Fruit fly (Drosophila melanogaster) whole organism, embryonic: ENCODE measurements around the gene Ntf-2.
A peak's percentile ranks its signal among the peaks of the same experiment; 100 is the strongest.

Experiments used
- Adf1 ChIP-seq: fragments of 200-800 bp; sonication (Bioruptor generic); IDR thresholded peaks from 2 replicates; pipeline ENCODE4 v1.3.6; 2022; ENCODE audit warnings: missing biosample characterization, missing genetic modification characterization
- Blimp-1 ChIP-seq: fragments of 200-800 bp; sonication (Bioruptor generic); optimal IDR thresholded peaks from 3 replicates; lab custom pipeline; 2018; ENCODE audit warnings: missing biosample characterization, missing genetic modification characterization, mild to moderate bottlenecking, moderate library complexity, missing genetic modification reagents
- CG10959 ChIP-seq: fragments of 200-800 bp; sonication (Bioruptor generic); IDR thresholded peaks from 2 replicates; pipeline ENCODE4 v1.3.6; 2022; ENCODE audit warnings: missing biosample characterization, missing genetic modification characterization
- CG11456 ChIP-seq: fragments of 200-800 bp; sonication (Bioruptor generic); IDR thresholded peaks from 3 replicates; pipeline ENCODE4 v1.3.6; 2022; ENCODE audit warnings: missing biosample characterization, missing genetic modification characterization
- CG12104 ChIP-seq: fragments of 200-800 bp; sonication (Bioruptor generic); optimal IDR thresholded peaks from 3 replicates; lab custom pipeline; 2016; ENCODE audit warnings: missing biosample characterization, missing genetic modification characterization
- CG1233 ChIP-seq: fragments of 200-800 bp; sonication (Bioruptor generic); optimal IDR thresholded peaks from 4 replicates; lab custom pipeline; 2018; ENCODE audit warnings: missing biosample characterization, mild to moderate bottlenecking, missing genetic modification characterization
- CG12744 ChIP-seq: fragments of 200-800 bp; sonication (Bioruptor generic); optimal IDR thresholded peaks from 2 replicates; lab custom pipeline; 2016; ENCODE audit warnings: missing biosample characterization, missing genetic modification characterization
- CG13894 ChIP-seq: fragments of 200-800 bp; sonication (Bioruptor generic); optimal IDR thresholded peaks from 3 replicates; lab custom pipeline; 2018; ENCODE audit warnings: missing biosample characterization, mild to moderate bottlenecking, missing genetic modification characterization, moderate library complexity
- CG14965 ChIP-seq: fragments of 200-800 bp; sonication (Bioruptor generic); optimal IDR thresholded peaks from 2 replicates; lab custom pipeline; 2016; ENCODE audit warnings: missing biosample characterization, missing genetic modification characterization, borderline replicate concordance
- CG15696 ChIP-seq: fragments of 200-800 bp; sonication (Bioruptor generic); optimal IDR thresholded peaks from 2 replicates; lab custom pipeline; 2019; ENCODE audit warnings: missing biosample characterization, mild to moderate bottlenecking, missing genetic modification characterization, moderate library complexity
- CG17385 ChIP-seq: fragments of 200-800 bp; sonication (Bioruptor generic); optimal IDR thresholded peaks from 3 replicates; lab custom pipeline; 2018; ENCODE audit warnings: missing biosample characterization, mild to moderate bottlenecking, missing genetic modification characterization
- CG18619 ChIP-seq: fragments of 200-800 bp; sonication (Bioruptor generic); optimal IDR thresholded peaks from 3 replicates; lab custom pipeline; 2017; ENCODE audit warnings: missing biosample characterization, mild to moderate bottlenecking, missing genetic modification characterization
- CG2678 ChIP-seq: fragments of 200-800 bp; sonication (Bioruptor generic); optimal IDR thresholded peaks from 3 replicates; lab custom pipeline; 2019; ENCODE audit warnings: missing biosample characterization, mild to moderate bottlenecking, missing genetic modification characterization, moderate library complexity
- CG2712 ChIP-seq: fragments of 200-800 bp; optimal IDR thresholded peaks from 3 replicates; lab custom pipeline; 2019; ENCODE audit warnings: missing biosample characterization, mild to moderate bottlenecking, missing genetic modification characterization, moderate library complexity
- CG4707 ChIP-seq: fragments of 200-800 bp; sonication (Bioruptor generic); optimal IDR thresholded peaks from 2 replicates; lab custom pipeline; 2018; ENCODE audit warnings: missing biosample characterization, mild to moderate bottlenecking, missing genetic modification characterization, moderate library complexity
- CG5245 ChIP-seq: fragments of 200-800 bp; sonication (Bioruptor generic); optimal IDR thresholded peaks from 3 replicates; lab custom pipeline; 2016; ENCODE audit warnings: missing biosample characterization, missing genetic modification characterization
- CG5953 ChIP-seq: fragments of 200-800 bp; sonication (Bioruptor generic); IDR thresholded peaks from 2 replicates; pipeline ENCODE4 v1.3.6; 2022; ENCODE audit warnings: missing biosample characterization, missing genetic modification characterization
- CG6813 ChIP-seq: fragments of 200-800 bp; sonication (Bioruptor generic); optimal IDR thresholded peaks from 2 replicates; lab custom pipeline; 2017; ENCODE audit warnings: missing biosample characterization, missing genetic modification characterization, mild to moderate bottlenecking, moderate library complexity, missing genetic modification reagents
- CG7839 ChIP-seq: fragments of 200-800 bp; sonication (Bioruptor generic); optimal IDR thresholded peaks from 3 replicates; lab custom pipeline; 2018; ENCODE audit warnings: missing biosample characterization, mild to moderate bottlenecking, missing genetic modification characterization, moderate library complexity
- CG7987 ChIP-seq: fragments of 200-800 bp; sonication (Bioruptor generic); optimal IDR thresholded peaks from 2 replicates; lab custom pipeline; 2018; ENCODE audit warnings: missing biosample characterization, mild to moderate bottlenecking, missing genetic modification characterization, moderate library complexity
- CG9817 ChIP-seq: fragments of 200-800 bp; sonication (Bioruptor generic); optimal IDR thresholded peaks from 2 replicates; lab custom pipeline; 2018; ENCODE audit warnings: missing biosample characterization, mild to moderate bottlenecking, missing genetic modification characterization, moderate library complexity
- Dbx ChIP-seq: fragments of 200-800 bp; sonication (Bioruptor generic); IDR thresholded peaks from 3 replicates; pipeline ENCODE4 v1.3.6; 2022; ENCODE audit warnings: missing biosample characterization, missing genetic modification characterization
- Drgx ChIP-seq: fragments of 200-800 bp; sonication (Bioruptor generic); IDR thresholded peaks from 2 replicates; pipeline ENCODE4 v1.3.6; 2022; ENCODE audit warnings: missing biosample characterization, missing genetic modification characterization
- HLH4C ChIP-seq: fragments of 200-800 bp; sonication (Bioruptor generic); IDR thresholded peaks from 3 replicates; pipeline ENCODE4 v1.3.6; 2022; ENCODE audit warnings: missing biosample characterization, missing genetic modification characterization; ENCODE audit not compliant: partially characterized antibody
- Hey ChIP-seq: fragments of 200-800 bp; sonication (Bioruptor generic); optimal IDR thresholded peaks from 3 replicates; lab custom pipeline; 2018; ENCODE audit warnings: missing biosample characterization, mild to moderate bottlenecking, missing genetic modification characterization
- Hsf ChIP-seq: fragments of 200-800 bp; sonication (Bioruptor generic); optimal IDR thresholded peaks from 3 replicates; lab custom pipeline; 2016; ENCODE audit warnings: missing biosample characterization, missing genetic modification characterization
- Med ChIP-seq: fragments of 200-800 bp; sonication (Bioruptor generic); peaks from one replicate; lab custom pipeline; 2016; ENCODE audit warnings: missing biosample characterization, missing genetic modification characterization, mild to moderate bottlenecking, inconsistent platforms, moderate library complexity
- NK7.1 ChIP-seq: fragments of 200-800 bp; sonication (Bioruptor generic); optimal IDR thresholded peaks from 3 replicates; lab custom pipeline; 2016; ENCODE audit warnings: missing biosample characterization, missing genetic modification characterization
- Pdp1 ChIP-seq, 2 experiments: fragments of 200-800 bp; sonication (Bioruptor generic); optimal IDR thresholded peaks; 3 replicates each; lab custom pipeline; 2016; ENCODE audit warnings: missing biosample characterization in 2 of 2, missing genetic modification characterization in 2 of 2, mild to moderate bottlenecking in 1 of 2, moderate library complexity in 1 of 2
- Ptx1 ChIP-seq: fragments of 200-800 bp; sonication (Bioruptor generic); IDR thresholded peaks from 2 replicates; pipeline ENCODE4 v1.3.6; 2022; ENCODE audit warnings: missing biosample characterization, missing genetic modification characterization
- Sox102F ChIP-seq: fragments of 200-800 bp; sonication (Bioruptor generic); optimal IDR thresholded peaks from 2 replicates; lab custom pipeline; 2018; ENCODE audit warnings: missing biosample characterization, mild to moderate bottlenecking, missing genetic modification characterization, moderate library complexity
- Trl ChIP-seq, 3 experiments: fragments of >200 bp in 2 of 3; fragments of 200-800 bp in 1 of 3; sonication (Bioruptor generic) in 1 of 3; optimal IDR thresholded peaks; 2 replicates in 1 of 3; 3 replicates in 2 of 3; lab custom pipeline; 2016 to 2017; ENCODE audit warnings: missing biosample characterization in 1 of 3, missing genetic modification characterization in 1 of 3
- ab ChIP-seq: fragments of 200-800 bp; sonication (Bioruptor generic); optimal IDR thresholded peaks from 2 replicates; lab custom pipeline; 2016; ENCODE audit warnings: missing biosample characterization, missing genetic modification characterization
- crp ChIP-seq, 2 experiments: fragments of 200-800 bp; sonication (Bioruptor generic); optimal IDR thresholded peaks; 2 replicates in 1 of 2; 3 replicates in 1 of 2; lab custom pipeline; 2017; ENCODE audit warnings: missing biosample characterization in 2 of 2, missing genetic modification characterization in 2 of 2, mild to moderate bottlenecking in 1 of 2, moderate library complexity in 1 of 2
- exex ChIP-seq: fragments of 200-800 bp; sonication (Bioruptor generic); optimal IDR thresholded peaks from 4 replicates; lab custom pipeline; 2018; ENCODE audit warnings: missing biosample characterization, mild to moderate bottlenecking, missing genetic modification characterization, moderate library complexity
- eyg ChIP-seq: fragments of 200-800 bp; sonication (Bioruptor generic); optimal IDR thresholded peaks from 3 replicates; lab custom pipeline; 2016; ENCODE audit warnings: missing biosample characterization, missing genetic modification characterization
- fd102C ChIP-seq: fragments of 200-800 bp; sonication (Bioruptor generic); optimal IDR thresholded peaks from 2 replicates; lab custom pipeline; 2018; ENCODE audit warnings: missing biosample characterization, mild to moderate bottlenecking, missing genetic modification characterization, moderate library complexity
- fru ChIP-seq: fragments of >200 bp; optimal IDR thresholded peaks from 2 replicates; lab custom pipeline; 2017
- ken ChIP-seq: fragments of 200-800 bp; sonication (Bioruptor generic); IDR thresholded peaks from 3 replicates; pipeline ENCODE4 v1.3.6; 2022; ENCODE audit warnings: missing biosample characterization, missing genetic modification characterization
- lmd ChIP-seq: fragments of 200-800 bp; sonication (Bioruptor generic); IDR thresholded peaks from 2 replicates; pipeline ENCODE4 v1.3.6; 2022; ENCODE audit warnings: missing biosample characterization, missing genetic modification characterization
- p53 ChIP-seq: fragments of 200-800 bp; sonication (Bioruptor generic); optimal IDR thresholded peaks from 2 replicates; lab custom pipeline; 2016; ENCODE audit warnings: missing biosample characterization, missing genetic modification characterization
- pnt ChIP-seq: fragments of 200-800 bp; sonication (Bioruptor generic); optimal IDR thresholded peaks from 3 replicates; lab custom pipeline; 2016; ENCODE audit warnings: missing biosample characterization, missing genetic modification characterization
- prd ChIP-seq, 3 experiments: fragments of >200 bp in 2 of 3; fragments of 200-800 bp in 1 of 3; sonication (Bioruptor generic) in 1 of 3; optimal IDR thresholded peaks in 2 of 3; IDR thresholded peaks in 1 of 3; 2 replicates in 2 of 3; 3 replicates in 1 of 3; pipeline versions ENCODE4 v1.3.6 to Lab custom; 2017 to 2022; ENCODE audit warnings: missing biosample characterization in 1 of 3, missing genetic modification characterization in 1 of 3
- sens ChIP-seq: fragments of 200-800 bp; sonication (Bioruptor generic); peaks from one replicate; lab custom pipeline; 2016; ENCODE audit warnings: missing biosample characterization, missing genetic modification characterization
- sisA ChIP-seq: fragments of 200-800 bp; sonication (Bioruptor generic); IDR thresholded peaks from 2 replicates; pipeline ENCODE4 v1.3.6; 2022; ENCODE audit warnings: missing biosample characterization, missing genetic modification characterization
- slp2 ChIP-seq: fragments of 200-800 bp; sonication (Bioruptor generic); optimal IDR thresholded peaks from 2 replicates; lab custom pipeline; 2016; ENCODE audit warnings: missing biosample characterization, missing genetic modification characterization
- tx ChIP-seq: fragments of 200-800 bp; sonication (Bioruptor generic); optimal IDR thresholded peaks from 2 replicates; lab custom pipeline; 2016; ENCODE audit warnings: missing biosample characterization, missing genetic modification characterization
- vvl ChIP-seq: fragments of 200-800 bp; sonication (Bioruptor generic); IDR thresholded peaks from 2 replicates; pipeline ENCODE4 v1.3.6; 2022; ENCODE audit warnings: missing biosample characterization, missing genetic modification characterization
- z ChIP-seq: fragments of 200-800 bp; sonication (Bioruptor generic); IDR thresholded peaks from 3 replicates; pipeline ENCODE4 v1.3.6; 2022; ENCODE audit warnings: missing biosample characterization, missing genetic modification characterization

Ntf-2 gene

dm6 chrX:21064927-21065326 is 29.7 kb downstream of the Ntf-2 start (continued):
- TF ChIP-seq HLH4C (no peak), z (GFP tag; lab: Robert Waterston, UW) (no peak), lmd (peak; percentile 31; the same call in 1 of the 2 replicates), CG14965 (no peak), CG10959 (no peak), CG2712 (no peak), Dbx (GFP tag; lab: Robert Waterston, UW) (no peak), CG15696 (tag; lab: Kevin White, UChicago) (no peak), tx (GFP tag; lab: Kevin White, UChicago) (no peak), CG7839 (tag; lab: Kevin White, UChicago) (peak; percentile 9), NK7.1 (no peak), CG4707 (GFP tag; lab: Kevin White, UChicago) (no peak), fru (lab: Kevin White, UChicago) (no peak), slp2 (GFP tag; lab: Kevin White, UChicago) (no peak), eyg (GFP tag; lab: Kevin White, UChicago) (no peak), CG11456 (GFP tag; lab: Robert Waterston, UW) (peak; percentile 64; the same call in 1 of the 3 replicates), vvl (GFP tag; lab: Robert Waterston, UW) (no peak), CG5245 (GFP tag; lab: Kevin White, UChicago) (no peak)
- TF ChIP-seq, all 482 proteins: peak for 42

dm6 chrX:21065775-21066174 is 30.5 kb downstream of the Ntf-2 start:
- no peak for TF ChIP-seq ab (GFP tag; lab: Kevin White, UChicago)
- TF ChIP-seq sens (GFP tag; lab: Kevin White, UChicago) = peak; percentile 33
- TF ChIP-seq CG2678 = peak; percentile 2
- TF ChIP-seq Hsf = no peak
- peak in 1 of 2 experiments; percentile 6 for TF ChIP-seq Pdp1 (GFP tag; optimal IDR thresholded peaks at IDR 0.05; lab: Kevin White, UChicago)
- no peak for TF ChIP-seq fd102C
- peak; percentile 11 for TF ChIP-seq Blimp-1 (GFP tag; lab: Kevin White, UChicago)
- peak; percentile 51 for TF ChIP-seq CG7987 (GFP tag; lab: Kevin White, UChicago)
- peak; percentile 12 for TF ChIP-seq CG15696 (tag; lab: Kevin White, UChicago)
- no peak for TF ChIP-seq crp (GFP tag; optimal IDR thresholded peaks at IDR 0.05; lab: Kevin White, UChicago)
- TF ChIP-seq CG6813 (GFP tag; lab: Kevin White, UChicago) = peak; percentile 14
- TF ChIP-seq exex (tag; lab: Kevin White, UChicago) = no peak

dm6 chrX:21067474-21067873 is 32.2 kb downstream of the Ntf-2 start, which contains the start of gene CG32512:
Gene CG32512 (minus strand): TSS chrX:21067540.
- no peak for TF ChIP-seq CG5953 (GFP tag; lab: Robert Waterston, UW)
- TF ChIP-seq Sox102F (GFP tag; lab: Kevin White, UChicago) = no peak
- TF ChIP-seq Drgx (GFP tag; lab: Robert Waterston, UW) = peak; percentile 45
- no peak for TF ChIP-seq CG9817 (tag; lab: Kevin White, UChicago)
- peak; percentile 22; the same call in 1 of the 2 replicates for TF ChIP-seq Adf1
- peak; percentile 20 to 27 for TF ChIP-seq Trl (optimal IDR thresholded peaks at IDR 0.05; lab: Kevin White, UChicago)
- no peak for TF ChIP-seq Trl (GFP tag; optimal IDR thresholded peaks at IDR 0.05; lab: Kevin White, UChicago)
- no peak for TF ChIP-seq CG12104
- no peak for TF ChIP-seq CG1233 (GFP tag; lab: Kevin White, UChicago)
- no peak for TF ChIP-seq prd (optimal IDR thresholded peaks at IDR 0.05; lab: Kevin White, UChicago)
- 0 out of 3 replicates have a peak, but pooled peaks have one; percentile 19 for TF ChIP-seq prd (GFP tag; IDR thresholded peaks at IDR 0.05; lab: Robert Waterston, UW)
- no peak for TF ChIP-seq CG12744 (GFP tag; lab: Kevin White, UChicago)
- TF ChIP-seq Hey (tag; lab: Kevin White, UChicago) = no peak
- TF ChIP-seq Ptx1 (GFP tag; lab: Robert Waterston, UW) = no peak
- TF ChIP-seq p53 (GFP tag; lab: Kevin White, UChicago) = no peak
- no peak for TF ChIP-seq CG17385
- TF ChIP-seq Med (GFP tag; lab: Kevin White, UChicago) = peak; percentile 60
- TF ChIP-seq CG18619 (GFP tag; lab: Kevin White, UChicago) = no peak
- TF ChIP-seq ken (GFP tag; lab: Robert Waterston, UW) = no peak
- TF ChIP-seq pnt (GFP tag; lab: Kevin White, UChicago) = no peak
- 0 out of 2 replicates have a peak, but pooled peaks have one; percentile 14 for TF ChIP-seq sisA (GFP tag; lab: Robert Waterston, UW)
- TF ChIP-seq CG13894 (tag; lab: Kevin White, UChicago) = no peak
